Worm (Caenorhabditis elegans) whole organism, early embryonic: ENCODE data around the gene irld-25.

Source experiments
- B0310.2 ChIP-seq: sonication (generic microtip); optimal IDR thresholded peaks from 2 replicates; lab custom pipeline; 2016; ENCODE audit warnings: mild to moderate bottlenecking, missing genetic modification characterization, missing compliant biosample characterization
- F13C5.2 ChIP-seq: sonication (generic microtip); optimal IDR thresholded peaks from 2 replicates; lab custom pipeline; 2017; ENCODE audit warnings: mild to moderate bottlenecking, missing genetic modification characterization, inconsistent platforms, missing compliant biosample characterization
- ama-1 ChIP-seq: fragments of 150-350 bp; optimal IDR thresholded peaks from 2 replicates; lab custom pipeline; 2014
- ceh-36 ChIP-seq: sonication (generic microtip); optimal IDR thresholded peaks from 2 replicates; lab custom pipeline; 2016; ENCODE audit warnings: missing genetic modification characterization, inconsistent platforms, missing compliant biosample characterization
- ets-7 ChIP-seq: sonication (generic microtip); optimal IDR thresholded peaks from 2 replicates; lab custom pipeline; 2016; ENCODE audit warnings: missing genotype, missing genetic modification characterization, missing compliant biosample characterization
- flt-1 ChIP-seq: fragments of 200-800 bp; sonication (Bioruptor generic); IDR thresholded peaks from 2 replicates; pipeline ENCODE4 v1.3.6; 2022; ENCODE audit warnings: missing genetic modification characterization, missing compliant biosample characterization
- hnd-1 ChIP-seq: sonication (generic microtip); optimal IDR thresholded peaks from 2 replicates; lab custom pipeline; 2016; ENCODE audit warnings: missing genetic modification characterization, missing compliant biosample characterization
- pes-1 ChIP-seq: fragments of 200-800 bp; sonication (Bioruptor generic); IDR thresholded peaks from 2 replicates; pipeline ENCODE4 v1.3.6; 2022; ENCODE audit warnings: missing genetic modification reagents, missing genetic modification characterization, missing compliant biosample characterization
- scrt-1 ChIP-seq: fragments of 200-800 bp; sonication (Bioruptor generic); IDR thresholded peaks from 2 replicates; pipeline ENCODE4 v1.3.6; 2022; ENCODE audit warnings: missing genetic modification characterization, missing compliant biosample characterization
- sea-1 ChIP-seq: fragments of 200-800 bp; sonication (Bioruptor generic); conservative IDR thresholded peaks from 2 replicates; pipeline ENCODE4 v1.3.6; 2022; ENCODE audit warnings: missing genetic modification characterization, missing compliant biosample characterization
- tbx-11 ChIP-seq: fragments of 200-800 bp; sonication (Bioruptor generic); IDR thresholded peaks from 2 replicates; pipeline ENCODE4 v1.3.6; 2022; ENCODE audit warnings: missing genetic modification characterization, missing compliant biosample characterization
- tra-4 ChIP-seq: sonication (generic microtip); optimal IDR thresholded peaks from 2 replicates; lab custom pipeline; 2017; ENCODE audit warnings: missing genetic modification characterization, missing compliant biosample characterization

ce11 chrV:15182407-15182806 is 39.0 kb upstream of the irld-25 start, which contains the start of gene fbxa-84:
- TF ChIP-seq ama-1 (lab: Kevin White, UChicago): no peak
- TF ChIP-seq flt-1 (GFP tag; lab: Robert Waterston, UW): no peak
- no peak for TF ChIP-seq hnd-1
- TF ChIP-seq sea-1 (GFP tag; lab: Robert Waterston, UW): no peak
- TF ChIP-seq ets-7 (tag; lab: Kevin White, UChicago): no peak
- no peak for TF ChIP-seq B0310.2
- no peak for TF ChIP-seq scrt-1 (GFP tag; lab: Robert Waterston, UW)
- TF ChIP-seq pes-1 (GFP tag; lab: Robert Waterston, UW): no peak
- no peak for TF ChIP-seq ceh-36 (tag; lab: Kevin White, UChicago)
- TF ChIP-seq F13C5.2 (tag; lab: Kevin White, UChicago): no peak
- TF ChIP-seq tra-4 (tag; lab: Kevin White, UChicago): no peak
- TF ChIP-seq tbx-11: no peak
